Worm (Caenorhabditis elegans): Measurements from ENCODE around the gene Y53F4B.27.

- TF ChIP-seq odd-2 (tag; optimal IDR thresholded peaks at IDR 0.05) = no peak
- TF ChIP-seq ztf-16 (tag; optimal IDR thresholded peaks at IDR 0.05) = no peak
- TF ChIP-seq unc-55 (GFP tag; optimal IDR thresholded peaks at IDR 0.05) = no peak
Measured at ce11 chrII:15135886-15136285, 9.8 kb upstream of the Y53F4B.27 start, which contains the start of gene Y53F4B.25.
